Worm (Caenorhabditis elegans) whole organism, late embryonic: ENCODE measurements around the gene klc-1.

ENCODE experiments used
- C08G9.2 ChIP-seq: sonication (generic microtip); optimal IDR thresholded peaks from 2 replicates; lab custom pipeline; 2016; ENCODE audit warnings: mild to moderate bottlenecking, missing genetic modification characterization, moderate library complexity, missing compliant biosample characterization
- C38D4.7 ChIP-seq: fragments of 200-800 bp; sonication (Bioruptor generic); optimal IDR thresholded peaks from 2 replicates; lab custom pipeline; 2018; ENCODE audit warnings: mild to moderate bottlenecking, missing genetic modification characterization, moderate library complexity, missing compliant biosample characterization
- F13H6.1 ChIP-seq: sonication (generic microtip); optimal IDR thresholded peaks from 2 replicates; lab custom pipeline; 2016; ENCODE audit warnings: missing genetic modification characterization, missing compliant biosample characterization
- K09A11.1 ChIP-seq: sonication (generic microtip); optimal IDR thresholded peaks from 2 replicates; lab custom pipeline; 2017; ENCODE audit warnings: antibody characterized with exemption, mild to moderate bottlenecking, missing genetic modification characterization, missing compliant biosample characterization; ENCODE audit not compliant: insufficient read depth
- ama-1 ChIP-seq: fragments of 150-350 bp; optimal IDR thresholded peaks from 2 replicates; lab custom pipeline; 2014
- ceh-14 ChIP-seq: sonication (generic microtip); optimal IDR thresholded peaks from 2 replicates; lab custom pipeline; 2016; ENCODE audit warnings: missing genotype, missing genetic modification characterization, missing compliant biosample characterization
- ceh-2 ChIP-seq: sonication (generic microtip); optimal IDR thresholded peaks from 2 replicates; lab custom pipeline; 2016; ENCODE audit warnings: missing genotype, missing genetic modification characterization, missing compliant biosample characterization
- ceh-22 ChIP-seq: sonication (generic microtip); optimal IDR thresholded peaks from 2 replicates; lab custom pipeline; 2017; ENCODE audit warnings: missing biosample characterization, missing genetic modification characterization
- ceh-24 ChIP-seq: sonication (generic microtip); optimal IDR thresholded peaks from 2 replicates; lab custom pipeline; 2016; ENCODE audit warnings: mild to moderate bottlenecking, missing genetic modification characterization, missing compliant biosample characterization
- ceh-30 ChIP-seq: fragments of 150-350 bp; optimal IDR thresholded peaks from 2 replicates; lab custom pipeline; 2014; ENCODE audit warnings: missing biosample characterization, missing genetic modification characterization
- ceh-31 ChIP-seq: sonication (generic microtip); optimal IDR thresholded peaks from 2 replicates; lab custom pipeline; 2016; ENCODE audit warnings: missing genetic modification characterization, missing compliant biosample characterization
- ceh-34 ChIP-seq: sonication (generic microtip); optimal IDR thresholded peaks from 2 replicates; lab custom pipeline; 2016; ENCODE audit warnings: mild to moderate bottlenecking, missing genetic modification characterization, missing compliant biosample characterization
- ceh-48 ChIP-seq: sonication (generic microtip); optimal IDR thresholded peaks from 2 replicates; lab custom pipeline; 2016; ENCODE audit warnings: missing genetic modification characterization, inconsistent platforms, missing compliant biosample characterization
- ceh-6 ChIP-seq: fragments of 200-800 bp; sonication (Bioruptor generic); optimal IDR thresholded peaks from 2 replicates; lab custom pipeline; 2018; ENCODE audit warnings: mild to moderate bottlenecking, missing genetic modification characterization, missing compliant biosample characterization
- dmd-4 ChIP-seq: sonication (generic microtip); optimal IDR thresholded peaks from 2 replicates; lab custom pipeline; 2016; ENCODE audit warnings: borderline replicate concordance, missing genetic modification characterization, missing compliant biosample characterization
- dve-1 ChIP-seq: sonication (generic microtip); optimal IDR thresholded peaks from 2 replicates; lab custom pipeline; 2017; ENCODE audit warnings: antibody characterized with exemption, mild to moderate bottlenecking, missing genetic modification characterization, missing compliant biosample characterization
- elt-4 ChIP-seq: sonication (generic microtip); optimal IDR thresholded peaks from 2 replicates; lab custom pipeline; 2016; ENCODE audit warnings: missing genetic modification characterization, missing compliant biosample characterization
- ets-4 ChIP-seq: sonication (generic microtip); optimal IDR thresholded peaks from 2 replicates; lab custom pipeline; 2016; ENCODE audit warnings: missing genetic modification characterization, missing compliant biosample characterization
- hlh-13 ChIP-seq: fragments of 200-800 bp; sonication (Bioruptor generic); optimal IDR thresholded peaks from 2 replicates; lab custom pipeline; 2018; ENCODE audit warnings: mild to moderate bottlenecking, missing genetic modification characterization, missing compliant biosample characterization
- hlh-6 ChIP-seq: sonication (generic microtip); optimal IDR thresholded peaks from 2 replicates; lab custom pipeline; 2016; ENCODE audit warnings: missing genotype, missing genetic modification characterization, missing compliant biosample characterization
- hlh-8 ChIP-seq: sonication (generic microtip); optimal IDR thresholded peaks from 2 replicates; lab custom pipeline; 2016; ENCODE audit warnings: missing genotype, missing genetic modification characterization, missing compliant biosample characterization
- lim-6 ChIP-seq: sonication (generic microtip); optimal IDR thresholded peaks from 2 replicates; lab custom pipeline; 2016; ENCODE audit warnings: missing genetic modification characterization, missing compliant biosample characterization
- lin-11 ChIP-seq: fragments of 200-800 bp; sonication (Bioruptor generic); optimal IDR thresholded peaks from 2 replicates; lab custom pipeline; 2018; ENCODE audit warnings: mild to moderate bottlenecking, missing genetic modification characterization, missing compliant biosample characterization
- madf-2 ChIP-seq: sonication (generic microtip); optimal IDR thresholded peaks from 2 replicates; lab custom pipeline; 2017; ENCODE audit warnings: missing genetic modification characterization, missing compliant biosample characterization
- mec-3 ChIP-seq: sonication (generic microtip); optimal IDR thresholded peaks from 2 replicates; lab custom pipeline; 2016; ENCODE audit warnings: borderline replicate concordance, missing genetic modification characterization, missing compliant biosample characterization
- nhr-11 ChIP-seq: fragments of 150-350 bp; optimal IDR thresholded peaks from 2 replicates; lab custom pipeline; 2014; ENCODE audit warnings: missing biosample characterization, missing genetic modification characterization
- nhr-232 ChIP-seq: sonication (generic microtip); optimal IDR thresholded peaks from 2 replicates; lab custom pipeline; 2016; ENCODE audit warnings: missing genetic modification characterization, missing compliant biosample characterization
- npax-4 ChIP-seq: sonication (generic microtip); optimal IDR thresholded peaks from 2 replicates; lab custom pipeline; 2016; ENCODE audit warnings: missing genetic modification characterization, missing compliant biosample characterization
- pag-3 ChIP-seq: sonication (generic microtip); optimal IDR thresholded peaks from 2 replicates; lab custom pipeline; 2016; ENCODE audit warnings: missing compliant biosample characterization, missing genetic modification characterization, borderline replicate concordance
- pat-9 ChIP-seq: fragments of 200-800 bp; sonication (Bioruptor generic); optimal IDR thresholded peaks from 2 replicates; lab custom pipeline; 2018; ENCODE audit warnings: mild to moderate bottlenecking, missing genetic modification characterization, moderate library complexity, missing compliant biosample characterization
- pax-1 ChIP-seq: fragments of 150-350 bp; optimal IDR thresholded peaks from 2 replicates; lab custom pipeline; 2014; ENCODE audit warnings: missing biosample characterization, missing genetic modification characterization
- pha-4 ChIP-seq: fragments of 150-350 bp; optimal IDR thresholded peaks from 2 replicates; lab custom pipeline; 2018; ENCODE audit warnings: missing biosample characterization, missing genetic modification reagents, missing genetic modification characterization
- ref-2 ChIP-seq: sonication (generic microtip); optimal IDR thresholded peaks from 2 replicates; lab custom pipeline; 2016; ENCODE audit warnings: missing genetic modification characterization, missing compliant biosample characterization
- sox-4 ChIP-seq: sonication (generic microtip); optimal IDR thresholded peaks from 2 replicates; lab custom pipeline; 2017; ENCODE audit warnings: mild to moderate bottlenecking, missing genetic modification characterization, inconsistent platforms, missing compliant biosample characterization
- syd-9 ChIP-seq: sonication (generic microtip); optimal IDR thresholded peaks from 2 replicates; lab custom pipeline; 2016; ENCODE audit warnings: mild to moderate bottlenecking, missing genetic modification characterization, moderate library complexity, missing compliant biosample characterization
- tbx-2 ChIP-seq: sonication (generic microtip); optimal IDR thresholded peaks from 2 replicates; lab custom pipeline; 2016; ENCODE audit warnings: missing genetic modification characterization, missing compliant biosample characterization
- tbx-7 ChIP-seq: sonication (generic microtip); optimal IDR thresholded peaks from 2 replicates; lab custom pipeline; 2016; ENCODE audit warnings: missing genotype, missing genetic modification characterization, missing compliant biosample characterization
- ttx-3 ChIP-seq: sonication (generic microtip); optimal IDR thresholded peaks from 2 replicates; lab custom pipeline; 2016; ENCODE audit warnings: missing genetic modification reagents, missing genetic modification characterization, missing compliant biosample characterization
- unc-55 ChIP-seq: sonication (generic microtip); optimal IDR thresholded peaks from 2 replicates; lab custom pipeline; 2017; ENCODE audit warnings: missing biosample characterization, missing genetic modification reagents, missing genetic modification characterization
- unc-86 ChIP-seq: sonication (generic microtip); optimal IDR thresholded peaks from 2 replicates; lab custom pipeline; 2016; ENCODE audit warnings: missing genetic modification characterization, missing compliant biosample characterization
- ztf-16 ChIP-seq: sonication (generic microtip); optimal IDR thresholded peaks from 2 replicates; lab custom pipeline; 2017; ENCODE audit warnings: missing genetic modification characterization, missing compliant biosample characterization

klc-1 gene

DNA sequence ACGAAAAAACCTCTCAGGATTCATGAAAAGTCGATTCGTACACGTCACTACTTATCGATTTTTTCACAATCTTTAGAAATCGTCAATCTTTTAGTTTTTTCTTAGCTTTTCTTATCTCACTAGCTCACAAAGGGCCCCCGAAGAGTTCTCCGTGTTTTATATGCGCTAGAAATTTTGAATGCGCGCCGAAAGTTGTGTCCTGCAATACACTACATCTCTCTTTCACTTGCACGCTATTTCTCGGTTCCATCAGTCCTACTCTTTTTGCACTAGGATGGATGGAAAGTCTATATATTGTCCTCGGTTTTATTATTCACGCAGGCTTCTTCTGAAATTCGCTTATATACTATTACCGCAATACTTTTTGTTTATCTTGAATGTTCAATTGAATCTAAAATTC, 42.1 kb downstream of the klc-1 start:
- TF ChIP-seq elt-4 (tag; lab: Kevin White, UChicago), result no peak
- TF ChIP-seq, all 69 proteins: peak for 0

DNA sequence TGAATTAATAATTGTTTCAGACTA, 42.3 kb downstream of the klc-1 start, which contains the start of gene swsn-4:
Gene swsn-4, plus strand, starts transcription at position 21 of the 24 bp plus-strand sequence.
- TF ChIP-seq dmd-4 (tag; lab: Kevin White, UChicago) (no peak), ceh-34 (tag; lab: Kevin White, UChicago) (no peak), mec-3 (tag; lab: Kevin White, UChicago) (no peak), pag-3 (tag; lab: Kevin White, UChicago) (no peak), dve-1 (tag; lab: Kevin White, UChicago) (no peak), tbx-7 (tag; lab: Kevin White, UChicago) (no peak), C08G9.2 (tag; lab: Kevin White, UChicago) (no peak), nhr-232 (tag; lab: Kevin White, UChicago) (no peak), ceh-6 (no peak), sox-4 (tag; lab: Kevin White, UChicago) (no peak)

DNA sequence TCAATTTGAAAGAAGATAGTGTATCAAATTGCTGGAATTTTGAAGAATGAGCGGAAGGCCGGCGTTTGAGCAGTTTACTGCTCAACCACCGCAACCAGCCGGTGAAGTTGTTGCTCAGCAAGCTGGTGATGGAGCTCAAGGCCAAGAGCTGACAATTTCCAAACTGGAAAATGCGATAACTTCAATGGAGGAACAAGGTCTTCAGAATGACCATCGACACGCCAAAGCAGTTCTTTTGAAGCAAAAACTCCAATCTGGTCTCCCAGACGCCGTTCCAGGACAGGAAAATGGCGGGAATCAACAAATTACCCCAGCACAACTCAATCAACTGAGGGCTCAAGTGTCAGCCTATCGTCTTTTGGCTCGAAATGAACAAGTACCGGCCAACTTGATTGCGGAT, 42.5 kb downstream of the klc-1 start:
- TF ChIP-seq syd-9, result no peak
- TF ChIP-seq pax-1 (tag; lab: Kevin White, UChicago), result no peak
- TF ChIP-seq C38D4.7 (GFP tag; lab: Kevin White, UChicago), result no peak
- TF ChIP-seq K09A11.1, result no peak
- TF ChIP-seq pat-9 (tag; lab: Kevin White, UChicago), result no peak
- no peak for TF ChIP-seq ceh-22 (tag; lab: Kevin White, UChicago)
- TF ChIP-seq ref-2 (tag; lab: Kevin White, UChicago), result no peak
- no peak for TF ChIP-seq mec-3 (tag; lab: Kevin White, UChicago)
- no peak for TF ChIP-seq lim-6 (tag; lab: Kevin White, UChicago)
- TF ChIP-seq nhr-232 (tag; lab: Kevin White, UChicago), result no peak
- TF ChIP-seq hlh-6 (tag; lab: Kevin White, UChicago), result no peak
- TF ChIP-seq ztf-16 (tag; lab: Kevin White, UChicago), result no peak
- TF ChIP-seq ets-4 (tag; lab: Kevin White, UChicago), result no peak
- no peak for TF ChIP-seq unc-86 (tag; lab: Kevin White, UChicago)
- TF ChIP-seq elt-4 (tag; lab: Kevin White, UChicago), result no peak
- TF ChIP-seq pha-4 (tag; lab: Kevin White, UChicago), result no peak
- no peak for TF ChIP-seq unc-55 (GFP tag; lab: Kevin White, UChicago)
- TF ChIP-seq nhr-11, result no peak
- no peak for TF ChIP-seq ceh-2
- no peak for TF ChIP-seq F13H6.1 (tag; lab: Kevin White, UChicago)

DNA sequence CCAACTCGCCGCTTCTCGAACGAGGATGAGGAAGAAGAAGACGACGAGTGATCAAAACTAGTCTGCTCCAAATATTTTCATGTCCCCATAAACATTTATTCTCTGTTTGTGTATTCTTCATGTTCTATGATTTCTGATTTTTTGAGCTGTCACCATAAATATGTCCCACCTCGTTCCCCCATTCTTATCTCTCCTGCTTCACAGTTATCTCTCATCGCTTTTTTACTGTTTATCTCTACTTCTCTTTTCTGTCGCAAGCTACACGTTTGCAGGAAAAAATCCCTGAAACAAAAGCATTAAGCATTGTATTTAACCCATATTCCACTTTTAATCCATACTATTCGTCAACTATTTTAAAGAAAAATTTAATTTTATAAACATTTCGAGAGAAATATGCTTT, 47.2 kb downstream of the klc-1 start:
- TF ChIP-seq lin-11 (no peak), ceh-34 (tag; lab: Kevin White, UChicago) (no peak), elt-4 (tag; lab: Kevin White, UChicago) (no peak), tbx-2 (tag; lab: Kevin White, UChicago) (no peak), ceh-30 (no peak), npax-4 (no peak), ama-1 (lab: Kevin White, UChicago) (no peak), unc-55 (GFP tag; lab: Kevin White, UChicago) (no peak), ceh-31 (tag; lab: Kevin White, UChicago) (no peak), madf-2 (tag; lab: Kevin White, UChicago) (no peak), sox-4 (tag; lab: Kevin White, UChicago) (no peak), ceh-48 (tag; lab: Kevin White, UChicago) (no peak)

DNA sequence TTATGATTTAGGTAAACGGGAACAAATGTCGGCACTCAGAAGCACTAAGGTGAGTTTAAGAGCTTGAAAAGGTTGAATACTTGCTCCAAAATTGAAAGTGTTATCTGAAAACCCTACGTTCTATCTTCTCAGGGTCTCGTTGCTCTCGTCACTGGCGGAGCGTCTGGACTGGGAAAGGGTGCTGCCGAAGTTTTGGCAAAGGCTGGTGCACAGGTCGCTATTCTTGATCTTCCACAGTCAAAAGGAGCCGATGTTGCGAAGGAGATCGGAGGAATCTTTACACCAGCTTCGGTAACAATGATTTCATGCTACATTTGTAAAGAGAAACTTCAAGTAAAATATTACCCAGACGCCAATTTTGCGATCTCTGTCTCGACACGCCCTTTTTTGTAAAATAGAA, 47.7 kb downstream of the klc-1 start, which contains the start of gene ard-1:
Gene ard-1, plus strand, starts transcription at position 12 of the 400 bp plus-strand sequence.
- no peak for TF ChIP-seq hlh-13 (GFP tag; lab: Kevin White, UChicago)
- no peak for TF ChIP-seq hlh-8 (tag; lab: Kevin White, UChicago)
- no peak for TF ChIP-seq syd-9
- no peak for TF ChIP-seq ceh-34 (tag; lab: Kevin White, UChicago)
- TF ChIP-seq ets-4 (tag; lab: Kevin White, UChicago), result no peak
- no peak for TF ChIP-seq pax-1 (tag; lab: Kevin White, UChicago)
- no peak for TF ChIP-seq ceh-24 (tag; lab: Kevin White, UChicago)
- no peak for TF ChIP-seq dmd-4 (tag; lab: Kevin White, UChicago)
- no peak for TF ChIP-seq K09A11.1
- TF ChIP-seq mec-3 (tag; lab: Kevin White, UChicago), result no peak
- TF ChIP-seq F13H6.1 (tag; lab: Kevin White, UChicago), result no peak
- no peak for TF ChIP-seq ceh-14 (tag; lab: Kevin White, UChicago)
- TF ChIP-seq tbx-7 (tag; lab: Kevin White, UChicago), result no peak
- no peak for TF ChIP-seq dve-1 (tag; lab: Kevin White, UChicago)
- TF ChIP-seq ttx-3 (tag; lab: Kevin White, UChicago), result no peak
- no peak for TF ChIP-seq lin-11
